Fruit fly (Drosophila melanogaster): ENCODE measurements around the gene wapl.
A peak's percentile ranks its signal among the peaks of the same experiment; 100 is the strongest.

The wapl gene

DNA sequence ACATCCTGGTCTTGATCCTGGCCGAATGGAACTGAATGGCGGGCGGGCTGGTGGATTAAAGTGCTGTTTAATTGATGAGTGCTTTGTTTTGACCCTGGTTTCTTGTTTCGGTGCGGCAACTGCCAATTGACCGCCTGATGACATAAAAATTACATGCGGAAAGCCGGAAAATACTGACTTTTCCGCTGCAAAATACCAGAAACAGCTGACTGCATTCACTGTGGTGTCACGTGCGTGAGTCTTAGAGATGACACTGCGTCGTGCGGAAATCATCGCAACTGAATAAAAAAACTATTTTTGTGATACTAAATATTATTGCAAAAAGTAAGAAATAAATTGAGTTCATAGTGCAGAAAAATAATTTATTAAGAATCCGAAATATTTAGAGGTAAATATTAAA is 9.3 kb downstream of the wapl start, which contains the start of gene bcn92:
bcn92 (minus strand) TSS at position 170 of the 400 bp plus-strand sequence.
- TF ChIP-seq CG8478 (optimal IDR thresholded peaks at IDR 0.05) (no peak), CTCF (optimal IDR thresholded peaks at IDR 0.05) (peak in 1 of 2 experiments; percentile 15)

DNA sequence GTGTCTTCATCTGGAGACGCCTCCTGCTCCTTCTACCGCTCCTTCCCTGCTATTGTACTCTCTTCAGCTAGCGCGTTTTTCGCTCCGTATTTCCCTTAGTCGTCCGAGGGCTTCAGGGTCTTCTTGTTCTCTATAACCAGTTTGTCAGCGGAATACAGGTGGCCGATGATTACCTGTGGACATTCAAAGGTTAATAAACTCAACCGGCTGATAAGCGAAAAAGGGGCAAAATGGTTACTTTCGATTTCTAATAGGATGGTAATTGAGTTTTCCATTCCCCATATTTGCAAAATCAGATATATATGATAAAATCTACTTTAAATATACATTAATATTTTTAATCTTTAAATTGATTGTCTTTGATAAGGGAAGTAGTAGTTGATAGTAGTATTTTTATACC is 10.1 kb downstream of the wapl start:
- TF ChIP-seq CTCF (optimal IDR thresholded peaks at IDR 0.05) (no peak), CG8478 (optimal IDR thresholded peaks at IDR 0.05) (no peak)

DNA sequence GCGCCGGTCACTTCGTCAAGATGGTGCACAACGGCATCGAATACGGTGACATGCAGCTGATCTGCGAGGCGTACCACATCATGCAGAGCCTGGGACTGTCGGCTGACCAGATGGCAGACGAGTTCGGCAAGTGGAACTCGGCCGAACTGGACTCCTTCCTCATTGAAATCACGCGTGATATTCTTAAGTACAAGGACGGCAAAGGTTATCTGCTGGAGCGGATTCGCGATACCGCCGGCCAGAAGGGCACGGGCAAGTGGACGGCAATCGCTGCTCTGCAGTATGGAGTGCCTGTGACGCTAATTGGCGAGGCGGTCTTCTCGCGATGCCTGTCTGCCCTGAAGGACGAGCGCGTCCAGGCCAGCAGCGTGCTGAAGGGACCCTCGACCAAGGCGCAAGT is 11.3 kb downstream of the wapl start:
- TF ChIP-seq CTCF (optimal IDR thresholded peaks at IDR 0.05) (no peak), CG8478 (optimal IDR thresholded peaks at IDR 0.05) (no peak)

DNA sequence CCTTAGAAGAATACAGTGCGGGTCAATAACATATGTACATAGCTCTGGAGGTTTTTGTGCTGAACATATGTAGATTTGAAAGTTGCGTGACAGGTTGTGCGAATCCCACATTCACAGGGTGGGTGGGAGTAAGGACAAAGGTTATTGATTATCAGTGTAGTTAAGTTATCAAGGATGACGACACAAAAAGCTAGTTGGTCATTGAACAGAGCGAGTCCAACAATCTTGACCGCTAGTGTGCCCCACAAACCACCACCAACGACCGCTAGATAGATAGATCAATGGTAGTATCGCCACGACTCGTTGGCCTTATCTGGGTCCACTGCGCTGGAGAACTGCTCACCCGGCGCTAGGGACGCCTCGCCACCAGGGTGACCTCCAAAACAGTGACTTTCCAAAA is 12.2 kb downstream of the wapl start:
- TF ChIP-seq CG8478 (optimal IDR thresholded peaks at IDR 0.05) (no peak), CTCF (optimal IDR thresholded peaks at IDR 0.05) (no peak)

DNA sequence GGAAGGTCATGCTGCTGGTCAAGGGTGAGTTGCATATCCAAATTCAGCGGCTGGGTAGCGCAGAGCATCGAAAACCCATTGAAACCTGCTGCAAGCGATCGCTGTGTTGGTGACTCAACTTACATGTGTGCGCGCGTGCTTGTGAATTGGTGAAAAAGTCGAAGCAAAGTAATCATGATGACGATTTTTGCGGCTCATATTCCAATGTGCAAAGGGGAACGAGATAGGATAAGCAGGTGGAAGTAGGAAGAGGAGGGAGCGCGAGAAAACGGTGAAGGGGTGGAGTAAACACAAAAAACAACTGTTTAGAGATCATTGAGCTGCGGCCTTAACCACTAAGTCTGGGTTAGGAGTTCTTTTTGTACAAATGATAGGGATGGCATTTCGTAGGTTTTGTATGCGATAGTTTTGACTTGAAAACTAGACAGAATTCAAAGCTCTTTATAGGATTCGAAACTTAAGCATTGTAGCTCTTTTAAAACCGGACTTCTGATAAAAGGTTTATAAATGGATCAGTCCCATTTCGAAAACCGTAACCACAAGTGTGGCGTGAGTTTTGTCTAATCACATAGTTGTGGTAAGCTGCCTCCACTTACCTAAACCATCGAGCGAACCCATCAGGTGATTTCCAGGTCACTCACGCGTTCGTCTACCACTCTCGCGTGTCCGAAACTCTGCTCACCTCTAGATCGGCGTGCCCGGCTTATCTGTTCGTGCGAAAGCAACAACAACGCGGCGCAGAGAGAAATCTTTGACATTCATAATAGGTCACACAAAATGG is 12.9 kb downstream of the wapl start:
- no peak for TF ChIP-seq CTCF (optimal IDR thresholded peaks at IDR 0.05)
- TF ChIP-seq CG8478 (optimal IDR thresholded peaks at IDR 0.05) = no peak

DNA sequence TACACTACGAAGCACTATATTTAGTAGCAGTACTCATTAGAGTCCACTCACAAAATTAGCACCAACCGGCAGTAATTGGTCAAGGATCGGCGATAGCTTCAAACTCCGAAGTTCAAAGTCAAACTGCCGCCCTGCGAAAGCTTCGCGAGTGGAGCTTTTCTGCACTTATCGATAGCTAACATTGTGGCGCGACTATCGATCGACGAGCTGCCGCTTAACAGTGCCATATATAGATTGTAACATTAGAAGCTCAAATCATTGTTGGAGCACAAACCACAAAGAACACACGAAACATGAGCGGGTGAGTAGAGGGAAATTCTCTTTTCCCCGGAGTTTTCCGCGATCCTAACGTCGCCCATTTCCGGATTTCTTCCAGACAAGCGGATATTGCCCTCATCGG is 13.7 kb downstream of the wapl start, which contains the start of gene Pgd:
Pgd (plus strand) TSS at position 23 of the 400 bp plus-strand sequence.
- TF ChIP-seq CG8478 (optimal IDR thresholded peaks at IDR 0.05) = no peak
- no peak for TF ChIP-seq CTCF (optimal IDR thresholded peaks at IDR 0.05)

DNA sequence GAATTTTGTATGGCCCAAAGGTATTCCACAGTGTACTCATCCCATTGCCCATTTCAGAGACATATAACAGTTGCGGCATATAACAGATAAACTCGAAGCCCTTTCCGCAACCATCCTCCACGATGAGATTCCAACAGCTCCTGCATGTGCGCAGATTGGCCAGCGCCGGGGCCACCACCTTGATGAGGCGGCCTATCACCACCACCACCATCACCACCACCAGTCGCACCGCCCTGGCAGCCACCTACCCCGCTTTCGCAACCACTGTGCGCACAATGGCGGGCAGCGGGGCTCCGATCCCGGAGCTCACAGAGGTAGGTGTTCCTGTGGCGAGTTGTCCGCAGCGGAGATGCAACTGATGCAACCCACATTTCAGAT is 15.9 kb downstream of the wapl start:
- TF ChIP-seq CG8478 (optimal IDR thresholded peaks at IDR 0.05) (no peak), CTCF (optimal IDR thresholded peaks at IDR 0.05) (no peak)

DNA sequence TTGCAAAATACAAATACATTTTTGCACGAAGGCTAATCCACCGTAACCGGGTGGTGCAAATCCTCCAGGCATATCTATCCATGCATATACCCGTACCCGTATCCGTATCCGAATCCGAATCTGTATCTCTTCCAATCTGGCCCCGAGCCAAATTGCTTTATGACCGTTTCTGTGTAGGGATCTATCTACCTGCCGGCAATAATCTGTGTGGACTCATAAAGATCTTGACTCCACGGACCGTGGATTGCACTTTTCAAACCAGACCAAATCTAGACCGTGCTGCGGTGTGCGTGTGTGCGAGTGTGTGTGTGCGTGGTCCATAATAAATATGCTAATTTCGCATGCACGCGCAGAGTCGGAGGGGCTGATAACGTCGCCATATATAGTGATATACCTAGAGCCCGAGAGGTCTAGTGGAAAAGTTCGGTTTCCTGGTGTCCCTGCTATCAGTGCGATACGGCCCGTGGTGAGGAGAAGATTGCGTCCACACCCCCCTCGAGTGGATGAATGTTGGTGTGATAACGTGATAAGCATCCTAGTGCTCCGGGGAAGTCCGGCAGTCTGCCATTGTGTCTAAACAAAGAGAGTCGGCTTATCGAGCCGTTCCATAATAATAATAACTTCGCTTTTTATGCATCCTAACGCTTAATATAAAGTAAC is 16.4 kb downstream of the wapl start:
- no peak for TF ChIP-seq CG8478 (optimal IDR thresholded peaks at IDR 0.05)
- no peak for TF ChIP-seq CTCF (optimal IDR thresholded peaks at IDR 0.05)

DNA sequence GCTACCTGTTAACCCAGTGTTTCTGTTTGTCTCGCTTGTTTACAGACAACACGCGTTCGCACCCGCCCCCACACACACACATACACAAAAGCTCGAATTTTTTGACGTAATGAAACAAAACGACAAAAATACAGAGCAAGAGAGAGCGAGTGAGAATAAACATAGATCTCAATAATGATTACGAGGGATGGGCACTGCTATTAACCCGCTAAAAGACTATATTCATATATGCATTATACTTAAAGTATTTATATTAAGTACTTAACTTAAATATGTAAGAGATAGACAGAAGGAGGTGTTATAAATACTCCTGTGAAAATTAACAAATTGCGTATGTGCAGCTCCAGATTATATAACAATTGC is 16.9 kb downstream of the wapl start:
- TF ChIP-seq CG8478 (optimal IDR thresholded peaks at IDR 0.05) (no peak), CTCF (optimal IDR thresholded peaks at IDR 0.05) (no peak)

DNA sequence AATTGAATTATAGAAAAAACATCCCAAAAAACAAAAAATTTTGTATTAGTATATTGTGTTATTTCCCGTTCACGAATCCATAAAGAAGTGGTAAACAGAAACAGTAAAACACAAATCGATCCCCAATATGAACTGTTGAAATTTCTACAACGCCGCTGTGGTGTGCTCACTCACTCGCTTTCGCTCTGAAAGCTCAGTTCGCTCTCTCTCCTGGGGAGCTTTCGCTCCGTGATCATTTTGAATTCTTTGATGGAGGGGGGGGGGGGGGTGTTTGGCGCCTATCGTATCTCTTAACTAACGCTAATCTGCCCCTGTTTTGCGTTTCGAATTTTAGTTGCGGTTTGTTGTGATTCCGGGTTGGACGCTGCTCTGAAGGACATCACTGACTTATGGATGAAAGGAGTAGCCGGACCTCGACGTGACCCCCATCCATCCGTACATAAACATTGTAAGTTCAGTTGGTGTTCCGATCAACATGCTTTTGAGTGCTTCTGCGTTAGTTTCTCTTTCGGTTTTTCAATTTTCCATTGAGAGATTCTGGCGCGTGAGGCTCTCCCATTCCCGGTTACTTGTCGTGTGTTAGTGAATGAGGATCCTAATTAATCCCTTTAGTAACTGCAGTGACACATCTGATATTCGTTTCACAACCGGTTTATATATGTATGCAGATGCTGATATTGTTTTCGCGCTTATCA is 17.5 kb downstream of the wapl start, which contains the start of gene D2hgdh:
D2hgdh (plus strand) TSS at position 331 of the 695 bp plus-strand sequence.
- TF ChIP-seq CTCF (optimal IDR thresholded peaks at IDR 0.05) (no peak), CG8478 (optimal IDR thresholded peaks at IDR 0.05) (no peak)

DNA sequence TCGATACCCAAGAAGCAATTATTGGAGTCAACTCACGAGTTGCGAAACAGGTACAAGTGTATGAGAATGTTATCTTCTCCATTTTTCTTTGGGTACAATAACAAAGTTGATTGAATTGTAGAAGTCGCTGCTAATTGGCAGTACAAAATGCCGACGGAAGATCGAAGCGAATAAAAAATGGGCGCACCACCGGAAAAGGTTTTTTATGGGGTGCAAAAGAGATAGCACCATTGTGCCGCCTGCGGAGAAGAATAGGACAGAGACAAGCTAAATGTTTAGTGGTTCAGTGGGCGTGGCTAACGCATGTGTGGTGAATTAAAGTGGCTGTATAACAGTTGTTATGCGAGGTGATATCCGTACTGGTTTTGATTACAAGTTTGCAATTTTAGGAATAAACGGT is 18.3 kb downstream of the wapl start:
- no peak for TF ChIP-seq CG8478 (optimal IDR thresholded peaks at IDR 0.05)
- no peak for TF ChIP-seq CTCF (optimal IDR thresholded peaks at IDR 0.05)

DNA sequence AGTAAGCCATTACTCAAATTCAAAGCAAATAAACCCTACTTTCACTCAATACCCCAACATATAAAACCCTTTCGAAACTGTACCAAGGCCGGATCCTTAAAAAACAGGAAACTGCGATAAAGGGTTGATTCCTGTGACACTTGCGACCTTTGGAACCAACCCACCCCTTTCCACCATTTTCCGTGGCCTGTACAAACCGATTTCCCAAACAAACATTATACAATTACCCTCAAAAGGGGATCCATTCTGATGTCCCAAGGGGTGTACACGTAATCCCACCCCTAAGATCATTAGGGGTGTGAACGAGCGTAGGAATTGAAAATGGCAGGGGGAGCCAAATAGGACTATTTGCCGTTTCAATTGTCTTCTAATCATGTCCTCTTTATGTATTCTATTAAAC is 19.2 kb downstream of the wapl start:
- TF ChIP-seq CG8478 (optimal IDR thresholded peaks at IDR 0.05) (no peak), CTCF (optimal IDR thresholded peaks at IDR 0.05) (no peak)

DNA sequence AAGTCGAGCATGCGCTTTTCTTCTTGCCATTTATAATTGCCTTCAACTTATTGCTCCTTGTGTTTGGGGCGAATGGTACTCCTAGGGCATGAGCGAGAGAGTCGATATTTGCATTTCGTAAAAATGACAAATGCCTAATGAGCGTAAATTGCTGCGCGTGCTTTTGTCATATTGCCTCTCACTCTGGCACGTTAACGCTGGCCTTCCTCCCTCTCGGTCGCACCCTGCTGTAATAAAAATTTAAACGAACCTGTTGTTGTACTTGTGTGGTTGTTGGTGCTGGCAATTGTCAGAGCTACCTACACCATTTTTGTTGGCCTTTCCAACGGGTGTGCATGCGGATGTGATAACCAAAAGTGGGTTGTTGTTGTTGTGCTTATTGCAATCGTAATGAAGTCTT is 20.4 kb downstream of the wapl start:
- TF ChIP-seq CTCF (optimal IDR thresholded peaks at IDR 0.05) = no peak
- TF ChIP-seq CG8478 (optimal IDR thresholded peaks at IDR 0.05) = no peak

DNA sequence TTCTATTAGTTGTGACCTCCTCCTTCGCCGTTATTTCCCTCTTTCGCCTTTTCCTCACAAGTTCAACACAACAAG is 20.6 kb downstream of the wapl start, which contains the start of gene ph-p:
ph-p (minus strand) TSS at position 30 of the 75 bp plus-strand sequence.
- TF ChIP-seq CTCF (optimal IDR thresholded peaks at IDR 0.05) (no peak), CG8478 (optimal IDR thresholded peaks at IDR 0.05) (no peak)

DNA sequence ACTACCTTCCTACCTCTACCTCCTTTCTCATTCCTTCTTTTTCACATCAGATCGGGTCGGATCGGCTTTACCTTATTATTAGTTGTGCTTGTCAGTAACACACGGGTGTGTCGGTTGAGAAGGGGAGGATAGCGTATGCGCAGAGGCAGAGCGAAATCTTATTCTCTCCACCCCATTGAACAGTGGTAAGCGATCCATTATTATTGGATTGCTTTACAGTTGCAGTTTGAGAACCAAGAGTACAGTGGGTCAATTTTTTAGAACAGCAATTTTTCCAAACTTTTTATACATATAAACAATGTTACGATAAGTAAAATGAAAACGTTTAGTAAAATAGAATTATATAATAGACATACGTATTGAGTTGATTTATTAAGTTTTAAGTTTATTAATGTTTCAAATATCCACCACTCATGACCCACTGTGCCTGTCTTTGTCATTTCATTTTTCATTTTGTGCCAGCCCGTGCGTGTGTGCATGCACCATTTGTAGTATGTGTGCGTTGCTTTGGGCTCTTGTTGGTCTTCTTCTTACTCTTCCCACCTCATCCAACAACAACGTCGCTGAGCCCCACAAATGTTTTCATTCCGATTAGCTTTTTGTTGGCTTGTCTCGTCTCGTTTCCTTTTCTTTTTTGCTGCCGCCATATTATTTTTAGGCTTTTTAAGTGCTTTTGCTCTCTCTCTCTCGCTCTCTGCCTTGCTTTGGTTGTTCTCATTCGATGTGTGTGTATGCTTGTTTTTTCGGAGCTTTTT is 21.0 kb downstream of the wapl start:
- no peak for TF ChIP-seq CTCF (optimal IDR thresholded peaks at IDR 0.05)
- no peak for TF ChIP-seq CG8478 (optimal IDR thresholded peaks at IDR 0.05)
